Worm (Caenorhabditis elegans) whole organism, midembryonic: ENCODE results near the gene vab-7.

ENCODE experiments used
- T22C8.4 ChIP-seq: fragments of 200-800 bp; sonication (Bioruptor generic); IDR thresholded peaks from 2 replicates; pipeline ENCODE4 v1.3.6; 2022; ENCODE audit warnings: missing genetic modification characterization, missing compliant biosample characterization
- cog-1 ChIP-seq: sonication (generic microtip); optimal IDR thresholded peaks from 2 replicates; lab custom pipeline; 2016; ENCODE audit warnings: missing genetic modification characterization, missing compliant biosample characterization
- flt-1 ChIP-seq: fragments of 200-800 bp; sonication (Bioruptor generic); IDR thresholded peaks from 2 replicates; pipeline ENCODE4 v1.3.6; 2022; ENCODE audit warnings: missing genetic modification characterization, missing compliant biosample characterization
- klf-2 ChIP-seq: fragments of 200-800 bp; sonication (Bioruptor generic); conservative IDR thresholded peaks from 2 replicates; pipeline ENCODE4 v1.3.6; 2022; ENCODE audit warnings: missing genetic modification reagents, missing genetic modification characterization, missing compliant biosample characterization
- med-1 ChIP-seq: sonication (generic microtip); optimal IDR thresholded peaks from 2 replicates; lab custom pipeline; 2017; ENCODE audit warnings: missing genetic modification characterization, mild to moderate bottlenecking, missing compliant biosample characterization, antibody characterized with exemption, missing genetic modification reagents; ENCODE audit not compliant: insufficient read depth
- ref-1 ChIP-seq: fragments of 200-800 bp; sonication (Bioruptor generic); conservative IDR thresholded peaks from 2 replicates; pipeline ENCODE4 v1.3.6; 2022; ENCODE audit warnings: missing genetic modification reagents, missing genetic modification characterization, missing compliant biosample characterization
- tab-1 ChIP-seq: fragments of 200-800 bp; sonication (Bioruptor generic); IDR thresholded peaks from 2 replicates; pipeline ENCODE4 v1.3.6; 2022; ENCODE audit warnings: missing genetic modification characterization, missing compliant biosample characterization
- ztf-23 ChIP-seq: fragments of 200-800 bp; sonication (Bioruptor generic); IDR thresholded peaks from 2 replicates; pipeline ENCODE4 v1.3.6; 2022; ENCODE audit warnings: missing genetic modification reagents, missing genetic modification characterization, missing compliant biosample characterization
- ztf-29 ChIP-seq: fragments of 200-800 bp; sonication (Bioruptor generic); IDR thresholded peaks from 2 replicates; pipeline ENCODE4 v1.3.6; 2022; ENCODE audit warnings: missing genetic modification reagents, missing genetic modification characterization, missing compliant biosample characterization

Gene vab-7

DNA sequence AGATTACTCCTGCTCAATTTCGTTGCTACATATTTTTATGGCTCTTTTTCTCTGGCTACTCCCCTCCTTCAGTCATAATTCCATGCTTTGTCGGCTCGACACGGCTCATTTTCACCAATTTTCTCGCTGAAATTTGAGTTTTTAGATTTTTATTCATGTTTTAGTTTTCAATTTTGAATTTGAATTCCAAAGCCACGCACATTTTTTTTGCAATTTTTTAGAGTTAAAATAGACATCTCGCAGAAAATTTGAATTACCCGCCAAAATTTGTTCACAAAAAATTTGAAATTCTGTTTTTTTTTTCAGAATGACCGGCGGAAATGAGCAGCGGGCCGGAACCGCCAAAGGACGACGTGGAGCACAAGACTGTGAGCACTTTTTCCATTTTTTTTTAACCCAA, 17.8 kb upstream of the vab-7 start, which contains the start of gene unc-119:
Gene unc-119 (plus strand): TSS at position 301 of the 400 bp plus-strand sequence.
- no peak for TF ChIP-seq flt-1 (GFP tag; lab: Robert Waterston, UW)
- TF ChIP-seq ref-1, result no peak
- TF ChIP-seq tab-1, result no peak
- no peak for TF ChIP-seq ztf-23 (GFP tag; lab: Robert Waterston, UW)
- no peak for TF ChIP-seq T22C8.4 (GFP tag; lab: Robert Waterston, UW)
- no peak for TF ChIP-seq med-1 (GFP tag; lab: Kevin White, UChicago)
- TF ChIP-seq cog-1 (tag; lab: Kevin White, UChicago), result no peak
- TF ChIP-seq ztf-29 (GFP tag; lab: Robert Waterston, UW), result no peak
- no peak for TF ChIP-seq klf-2

DNA sequence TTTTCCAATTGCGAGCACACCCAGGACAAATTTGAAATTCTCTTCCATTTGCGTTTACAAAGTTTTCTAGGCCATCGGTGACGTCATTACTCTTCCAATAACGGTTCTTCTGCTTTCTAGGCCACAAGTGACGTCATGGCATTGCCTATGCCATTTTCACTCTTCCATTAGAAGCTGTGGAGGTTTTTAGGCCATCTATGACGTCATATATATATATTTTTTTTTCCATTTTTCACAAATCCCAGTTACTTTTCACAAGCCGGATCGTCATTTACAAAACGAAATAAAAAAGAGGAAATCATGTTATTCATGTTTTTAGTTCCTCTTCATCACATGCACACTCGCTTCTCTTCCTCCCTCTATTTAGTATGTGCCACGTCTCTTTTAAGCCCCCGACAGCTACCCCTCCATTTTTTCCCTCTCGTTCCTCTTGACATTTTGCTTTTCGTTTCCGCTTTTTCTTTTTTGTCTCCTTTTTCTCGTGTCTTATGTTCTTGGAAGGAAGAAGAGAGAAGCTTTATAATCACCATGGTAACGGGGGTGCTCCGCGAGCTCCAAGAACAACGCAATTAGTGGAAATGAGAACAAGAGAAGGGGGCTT, 17.0 kb upstream of the vab-7 start:
- no peak for TF ChIP-seq klf-2
- TF ChIP-seq tab-1, result no peak
- no peak for TF ChIP-seq ztf-29 (GFP tag; lab: Robert Waterston, UW)
- no peak for TF ChIP-seq cog-1 (tag; lab: Kevin White, UChicago)
- no peak for TF ChIP-seq ref-1
- TF ChIP-seq ztf-23 (GFP tag; lab: Robert Waterston, UW), result no peak

DNA sequence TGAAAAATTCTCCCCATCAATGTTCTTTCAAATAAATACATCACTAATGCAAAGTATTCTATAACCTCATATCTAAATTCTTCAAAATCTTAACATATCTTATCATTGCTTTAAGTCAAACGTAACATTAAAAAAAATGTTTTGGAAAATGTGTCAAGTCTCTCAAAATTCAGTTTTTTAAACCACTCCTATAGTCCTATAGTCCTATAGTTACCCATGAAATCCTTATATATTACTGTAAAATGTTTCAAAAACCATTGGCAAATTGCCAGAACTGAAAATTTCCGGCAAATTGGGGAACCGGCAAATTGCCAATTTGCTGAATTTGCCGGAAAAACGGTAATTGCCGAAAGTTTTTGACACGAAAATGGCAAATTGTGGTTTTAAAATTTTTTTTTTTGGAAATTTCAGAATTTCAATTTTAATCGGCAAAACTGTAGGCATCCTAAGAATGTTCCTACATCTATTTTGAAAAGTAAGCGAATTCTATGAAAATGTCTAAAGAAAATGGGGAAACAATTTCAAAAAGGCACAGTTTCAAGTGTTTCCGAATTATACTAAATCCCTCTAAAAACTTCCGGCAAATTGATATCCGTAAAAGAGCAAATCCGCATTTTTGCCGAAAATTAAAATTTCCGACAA, 15.7 kb upstream of the vab-7 start:
- no peak for TF ChIP-seq klf-2
- TF ChIP-seq T22C8.4 (GFP tag; lab: Robert Waterston, UW), result no peak
- TF ChIP-seq med-1 (GFP tag; lab: Kevin White, UChicago), result no peak
- TF ChIP-seq ztf-23 (GFP tag; lab: Robert Waterston, UW), result no peak
- no peak for TF ChIP-seq ref-1
- no peak for TF ChIP-seq ztf-29 (GFP tag; lab: Robert Waterston, UW)
- no peak for TF ChIP-seq cog-1 (tag; lab: Kevin White, UChicago)
- TF ChIP-seq flt-1 (GFP tag; lab: Robert Waterston, UW), result no peak
- no peak for TF ChIP-seq tab-1

DNA sequence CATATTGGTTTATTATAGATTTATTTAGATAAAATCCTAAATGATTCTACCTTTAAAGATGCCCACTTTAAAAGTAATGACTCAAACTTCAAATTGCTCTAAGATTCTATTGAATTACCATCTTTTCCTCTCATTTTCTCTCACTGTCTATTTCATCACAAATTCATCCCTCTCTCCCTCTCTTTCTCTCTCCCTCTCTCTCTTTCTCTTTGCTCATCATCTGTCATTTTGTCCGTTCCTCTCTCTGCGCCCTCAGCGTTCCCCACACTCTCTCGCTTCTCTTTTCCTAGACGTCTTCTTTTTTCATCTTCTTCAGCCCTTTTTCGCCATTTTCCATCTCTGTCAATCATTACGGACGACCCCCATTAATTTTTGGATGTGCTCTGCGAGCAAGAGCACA, 15.0 kb upstream of the vab-7 start:
- TF ChIP-seq cog-1 (tag; lab: Kevin White, UChicago) (no peak), ztf-23 (GFP tag; lab: Robert Waterston, UW) (0 out of 2 replicates have a peak, but pooled peaks have one; percentile 11), flt-1 (GFP tag; lab: Robert Waterston, UW) (no peak)

DNA sequence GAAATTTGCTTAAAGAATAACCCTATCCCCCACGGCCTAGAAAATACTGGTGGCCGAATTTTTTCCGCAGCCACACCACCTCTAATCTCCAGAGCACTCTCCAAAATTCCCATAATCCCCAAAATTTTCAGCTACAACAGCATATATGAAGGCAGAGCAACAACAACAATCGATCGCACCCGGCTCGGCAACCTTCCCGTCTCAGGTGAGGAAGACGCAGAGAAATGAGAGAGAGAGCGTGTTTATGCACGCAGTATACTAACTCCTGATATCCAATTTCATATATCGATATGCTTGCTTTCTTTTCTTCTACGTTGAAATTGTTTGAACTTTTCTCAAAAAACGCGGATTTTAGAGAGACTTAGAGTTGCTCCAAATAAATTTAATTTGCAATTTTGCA, 13.8 kb upstream of the vab-7 start:
- no peak for TF ChIP-seq tab-1
- no peak for TF ChIP-seq med-1 (GFP tag; lab: Kevin White, UChicago)
- TF ChIP-seq cog-1 (tag; lab: Kevin White, UChicago), result no peak
- TF ChIP-seq ref-1, result no peak
- TF ChIP-seq ztf-23 (GFP tag; lab: Robert Waterston, UW), result no peak
- TF ChIP-seq flt-1 (GFP tag; lab: Robert Waterston, UW), result no peak
- TF ChIP-seq ztf-29 (GFP tag; lab: Robert Waterston, UW), result no peak
- no peak for TF ChIP-seq T22C8.4 (GFP tag; lab: Robert Waterston, UW)
- no peak for TF ChIP-seq klf-2

DNA sequence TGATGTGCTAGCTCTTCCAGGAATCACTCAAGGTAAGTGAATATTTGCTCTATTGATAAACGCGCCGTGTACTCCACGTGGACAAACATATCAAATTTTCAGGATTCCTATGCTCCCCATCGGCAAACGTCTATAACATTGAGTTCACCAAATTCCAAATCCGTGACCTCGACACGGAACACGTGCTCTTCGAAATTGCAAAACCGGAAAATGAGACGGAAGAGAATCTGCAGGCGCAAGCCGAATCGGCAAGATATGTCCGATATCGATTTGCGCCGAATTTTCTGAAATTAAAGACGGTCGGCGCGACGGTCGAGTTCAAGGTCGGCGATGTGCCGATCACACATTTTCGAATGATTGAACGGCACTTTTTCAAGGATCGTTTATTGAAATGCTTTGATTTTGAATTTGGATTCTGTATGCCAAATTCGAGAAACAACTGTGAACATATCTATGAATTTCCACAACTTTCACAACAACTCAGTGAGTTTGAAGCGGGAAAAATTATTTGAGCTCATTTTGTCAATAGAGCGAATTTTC, 12.4 kb upstream of the vab-7 start:
- no peak for TF ChIP-seq T22C8.4 (GFP tag; lab: Robert Waterston, UW)
- no peak for TF ChIP-seq ztf-23 (GFP tag; lab: Robert Waterston, UW)
- TF ChIP-seq flt-1 (GFP tag; lab: Robert Waterston, UW), result no peak
- no peak for TF ChIP-seq ztf-29 (GFP tag; lab: Robert Waterston, UW)
- no peak for TF ChIP-seq med-1 (GFP tag; lab: Kevin White, UChicago)
- no peak for TF ChIP-seq tab-1
- no peak for TF ChIP-seq klf-2
- TF ChIP-seq cog-1 (tag; lab: Kevin White, UChicago), result no peak
- TF ChIP-seq ref-1, result no peak

DNA sequence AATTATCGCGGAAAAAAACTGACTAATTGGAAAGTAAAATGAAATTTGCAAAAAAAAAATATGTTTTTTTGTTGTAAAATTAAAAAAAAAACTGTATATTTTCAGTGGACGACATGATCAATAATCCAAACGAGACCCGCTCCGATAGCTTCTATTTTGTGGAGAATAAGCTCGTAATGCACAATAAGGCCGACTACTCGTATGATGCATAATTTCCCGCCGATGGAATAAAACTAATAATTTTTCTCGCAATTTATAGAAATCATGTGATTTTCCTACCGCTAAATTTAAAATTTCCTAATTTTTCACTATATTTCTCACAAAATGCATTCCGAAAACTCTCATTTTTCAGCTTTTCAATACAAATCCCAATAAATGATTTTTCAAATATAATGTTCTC, 11.6 kb upstream of the vab-7 start:
- TF ChIP-seq ref-1, result no peak
- TF ChIP-seq ztf-23 (GFP tag; lab: Robert Waterston, UW), result no peak
- TF ChIP-seq tab-1, result no peak
- no peak for TF ChIP-seq flt-1 (GFP tag; lab: Robert Waterston, UW)
- no peak for TF ChIP-seq med-1 (GFP tag; lab: Kevin White, UChicago)
- TF ChIP-seq ztf-29 (GFP tag; lab: Robert Waterston, UW), result no peak
- TF ChIP-seq T22C8.4 (GFP tag; lab: Robert Waterston, UW), result no peak
- TF ChIP-seq klf-2, result no peak
- TF ChIP-seq cog-1 (tag; lab: Kevin White, UChicago), result no peak

DNA sequence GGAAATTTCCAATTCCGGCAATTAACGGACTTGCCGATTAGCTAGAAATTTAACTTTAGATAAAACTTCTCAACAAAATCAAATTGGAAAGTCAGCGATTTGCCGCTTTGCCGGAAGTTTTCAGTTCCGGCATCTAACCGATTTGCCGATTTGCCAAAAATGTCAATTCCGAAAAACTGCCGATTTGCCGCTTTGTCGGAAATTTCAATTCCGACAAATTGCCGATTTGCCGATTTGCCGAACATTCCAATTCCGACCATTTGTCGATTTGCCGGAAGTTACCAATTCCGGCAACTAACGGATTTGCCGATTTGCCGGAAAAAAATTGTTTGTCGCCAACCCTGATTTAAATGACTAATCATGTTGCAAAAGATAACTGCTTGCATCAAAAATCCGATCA, 11.0 kb upstream of the vab-7 start:
- TF ChIP-seq ref-1 (no peak), ztf-23 (GFP tag; lab: Robert Waterston, UW) (no peak), klf-2 (no peak), cog-1 (tag; lab: Kevin White, UChicago) (no peak), flt-1 (GFP tag; lab: Robert Waterston, UW) (no peak), tab-1 (no peak), ztf-29 (GFP tag; lab: Robert Waterston, UW) (no peak), T22C8.4 (GFP tag; lab: Robert Waterston, UW) (no peak), med-1 (GFP tag; lab: Kevin White, UChicago) (no peak)

DNA sequence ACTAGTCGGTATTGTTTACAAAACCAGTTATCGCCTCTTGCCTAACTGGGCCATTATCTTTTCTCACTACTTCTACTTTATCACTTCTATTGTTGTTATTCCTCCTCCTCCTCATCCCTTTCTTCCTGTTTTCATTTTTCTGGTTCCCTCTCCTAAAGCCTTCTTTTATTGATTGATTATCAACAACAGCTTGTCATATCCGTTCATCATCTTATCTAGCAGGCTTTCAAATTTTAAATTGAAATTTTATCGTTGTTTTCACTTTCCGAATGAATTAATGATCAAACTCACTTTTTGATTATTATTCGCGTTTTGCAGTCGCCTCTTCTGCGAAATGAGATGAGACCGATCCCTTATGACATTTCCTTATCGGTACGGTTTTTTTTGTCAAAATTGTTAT, 9.0 kb upstream of the vab-7 start, which contains the start of gene cut-6:
Gene cut-6 (plus strand): TSS at position 301 of the 400 bp plus-strand sequence.
- TF ChIP-seq tab-1, result no peak

DNA sequence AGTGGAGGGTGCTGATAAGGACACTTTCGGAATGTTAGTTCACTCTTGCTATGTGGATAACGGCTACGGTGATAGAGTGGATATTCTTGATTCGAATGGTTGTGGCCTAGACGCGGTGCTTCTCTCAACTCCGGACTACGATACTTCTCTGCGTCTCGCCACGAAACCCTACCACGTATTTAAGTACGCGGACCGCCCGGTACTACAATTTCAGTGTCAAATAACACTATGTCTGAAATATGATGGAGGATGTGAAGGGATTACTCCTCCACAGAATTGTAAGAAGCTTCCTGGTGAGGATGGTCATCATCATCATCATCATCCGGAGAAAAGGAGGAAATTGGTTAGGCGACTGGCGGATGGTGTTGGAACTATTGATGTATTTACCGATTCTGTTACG, 5.2 kb upstream of the vab-7 start:
- TF ChIP-seq tab-1 (no peak), med-1 (GFP tag; lab: Kevin White, UChicago) (no peak), cog-1 (tag; lab: Kevin White, UChicago) (no peak), ztf-23 (GFP tag; lab: Robert Waterston, UW) (no peak), T22C8.4 (GFP tag; lab: Robert Waterston, UW) (no peak), flt-1 (GFP tag; lab: Robert Waterston, UW) (no peak), ztf-29 (GFP tag; lab: Robert Waterston, UW) (no peak), ref-1 (no peak), klf-2 (no peak)
